Worm (Caenorhabditis elegans) whole organism, L1 larva: ENCODE results near the gene R13D11.3.

Source experiments
- lir-3 ChIP-seq: sonication (generic microtip); optimal IDR thresholded peaks from 2 replicates; lab custom pipeline; 2016; ENCODE audit warnings: mild to moderate bottlenecking, missing genetic modification characterization, moderate library complexity, missing compliant biosample characterization; ENCODE audit not compliant: poor library complexity
- pqm-1 ChIP-seq: sonication (generic microtip); optimal IDR thresholded peaks from 3 replicates; lab custom pipeline; 2017; ENCODE audit warnings: missing biosample characterization, missing genetic modification characterization

DNA sequence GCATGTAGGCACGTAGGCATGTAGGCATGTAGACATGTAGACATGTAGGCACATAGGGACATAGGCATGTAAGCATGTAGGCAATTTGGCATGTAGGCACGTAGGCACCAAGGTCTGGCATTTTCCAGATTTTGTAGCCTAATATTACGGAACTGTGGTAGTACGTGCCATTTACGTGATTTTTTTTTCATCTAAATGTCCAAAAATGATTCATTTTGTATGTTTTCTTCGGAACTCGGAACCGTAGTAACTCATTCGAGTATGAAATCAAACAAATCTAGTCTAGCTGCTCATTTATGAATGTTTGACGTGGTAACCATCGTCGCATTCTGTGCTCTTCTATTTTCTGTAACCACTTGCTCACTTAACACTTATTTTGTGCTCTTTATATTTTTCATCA is 36.5 kb upstream of the R13D11.3 start, which contains the start of gene srbc-59:
- TF ChIP-seq lir-3 (tag; lab: Kevin White, UChicago) (no peak), pqm-1 (tag; lab: Kevin White, UChicago) (no peak)
